Fruit fly (Drosophila melanogaster) whole organism: ENCODE measurements around the gene frm.

Experiments used
- CG8478 ChIP-seq: fragments of >200 bp; optimal IDR thresholded peaks from 2 replicates; lab custom pipeline; 2018; ENCODE audit warnings: inconsistent platforms
- Dll ChIP-seq: fragments of >200 bp; optimal IDR thresholded peaks from 2 replicates; lab custom pipeline; 2017
- EcR ChIP-seq, 2 experiments: fragments of >200 bp; optimal IDR thresholded peaks; 2 replicates each; lab custom pipeline; 2017; ENCODE audit warnings: missing biosample characterization in 2 of 2, missing genetic modification characterization in 2 of 2, missing genetic modification reagents in 2 of 2
- pan ChIP-seq: fragments of >200 bp; optimal IDR thresholded peaks from 2 replicates; lab custom pipeline; 2017
- psq ChIP-seq: fragments of >200 bp; optimal IDR thresholded peaks from 2 replicates; lab custom pipeline; 2017
- usp ChIP-seq: fragments of >200 bp; optimal IDR thresholded peaks from 2 replicates; lab custom pipeline; 2017; ENCODE audit warnings: missing biosample characterization, missing genetic modification characterization, mixed read lengths

frm gene

DNA sequence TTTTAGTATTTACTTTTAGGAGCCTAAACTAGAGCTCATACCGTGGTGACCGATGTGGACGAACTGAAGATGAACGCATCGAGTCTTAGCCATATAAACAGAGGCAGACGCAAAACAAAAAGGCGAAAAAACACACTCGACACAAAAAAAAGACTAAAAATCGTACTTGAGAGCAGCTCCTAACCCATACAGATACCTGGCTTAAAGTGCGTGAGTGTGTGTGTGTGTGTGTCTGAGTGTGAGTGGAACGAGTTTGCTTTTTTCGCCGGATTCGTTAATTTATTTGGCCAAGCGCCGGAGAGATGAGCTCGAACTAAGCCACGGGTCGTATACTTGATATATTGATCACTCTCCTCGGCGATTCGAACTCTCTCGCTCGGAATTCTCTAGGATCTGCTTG is at the start of gene frm:
frm (minus strand) TSS at position 73 of the 400 bp plus-strand sequence.
- TF ChIP-seq usp, result no peak
- TF ChIP-seq psq (lab: Kevin White, UChicago), result no peak
- TF ChIP-seq pan (lab: Kevin White, UChicago), result no peak
- no peak for TF ChIP-seq EcR (GFP tag; optimal IDR thresholded peaks at IDR 0.05; lab: Kevin White, UChicago)
- TF ChIP-seq CG8478, result no peak
- no peak for TF ChIP-seq Dll

DNA sequence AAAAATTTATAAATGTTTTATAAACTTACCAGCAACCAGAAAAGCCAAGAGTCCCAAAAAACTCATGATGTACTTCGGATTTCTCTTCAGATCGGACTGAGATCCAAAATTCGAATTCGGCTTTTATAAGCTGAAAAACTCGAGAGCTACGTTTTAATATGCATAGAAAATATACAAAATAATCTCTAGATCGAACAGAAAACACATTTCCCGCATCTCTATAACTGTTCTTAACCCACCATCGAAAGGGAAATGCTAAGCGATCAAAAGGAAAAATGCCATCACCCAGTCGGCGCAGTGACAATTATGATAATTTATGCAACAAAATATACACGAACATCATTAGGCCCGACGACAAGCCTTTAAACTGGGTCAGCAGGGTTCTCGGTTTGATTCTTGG is 48.6 kb upstream of the frm start, which contains the start of gene CG10591:
CG10591 (minus strand) TSS at position 101 of the 400 bp plus-strand sequence.
- TF ChIP-seq psq (lab: Kevin White, UChicago) (no peak), Dll (no peak), EcR (GFP tag; optimal IDR thresholded peaks at IDR 0.05; lab: Kevin White, UChicago) (no peak), CG8478 (no peak), pan (lab: Kevin White, UChicago) (no peak), usp (no peak)

DNA sequence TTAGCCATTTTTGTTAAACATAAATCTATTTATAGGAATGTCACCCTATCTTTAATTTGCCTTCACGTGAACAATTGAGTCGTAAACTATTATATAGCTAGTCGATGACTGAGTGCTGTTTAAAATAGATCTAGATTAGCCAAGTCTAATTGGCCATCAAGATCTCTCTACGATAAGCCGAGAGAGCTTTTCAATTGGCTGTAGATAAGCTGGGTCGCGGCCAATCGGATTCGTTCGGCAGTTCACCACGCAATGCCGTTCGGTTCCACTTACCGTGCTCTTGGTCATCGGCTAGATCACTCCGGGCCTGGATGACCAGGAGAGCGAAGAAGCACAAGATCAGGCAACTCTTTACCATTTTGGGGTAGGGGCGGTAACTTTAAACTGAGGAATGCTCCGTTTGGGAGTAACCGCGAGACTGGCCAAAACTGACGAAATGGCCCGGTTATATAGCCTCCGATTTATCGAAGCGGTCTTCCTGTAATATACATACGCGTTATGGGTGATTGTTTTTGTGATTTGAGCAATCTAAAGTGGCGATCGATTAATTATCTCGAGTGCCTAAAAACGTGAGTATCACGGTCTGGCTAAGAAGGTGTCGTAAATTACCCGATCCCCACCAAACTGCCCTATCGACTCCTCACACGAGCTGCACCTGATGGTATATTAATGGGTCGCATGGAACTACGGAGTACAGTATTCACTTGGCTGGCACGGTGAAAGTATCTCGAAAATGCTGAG is 44.1 kb upstream of the frm start, which contains the start of the genes Alp10 and Alp9:
Alp10 (minus strand) TSS at position 420 of the 741 bp plus-strand sequence.
Alp9 (plus strand) TSS at position 690 of the 741 bp plus-strand sequence.
- TF ChIP-seq usp, result no peak
- no peak for TF ChIP-seq CG8478
- no peak for TF ChIP-seq EcR (GFP tag; optimal IDR thresholded peaks at IDR 0.05; lab: Kevin White, UChicago)
- TF ChIP-seq psq (lab: Kevin White, UChicago), result no peak
- no peak for TF ChIP-seq Dll
- no peak for TF ChIP-seq pan (lab: Kevin White, UChicago)

DNA sequence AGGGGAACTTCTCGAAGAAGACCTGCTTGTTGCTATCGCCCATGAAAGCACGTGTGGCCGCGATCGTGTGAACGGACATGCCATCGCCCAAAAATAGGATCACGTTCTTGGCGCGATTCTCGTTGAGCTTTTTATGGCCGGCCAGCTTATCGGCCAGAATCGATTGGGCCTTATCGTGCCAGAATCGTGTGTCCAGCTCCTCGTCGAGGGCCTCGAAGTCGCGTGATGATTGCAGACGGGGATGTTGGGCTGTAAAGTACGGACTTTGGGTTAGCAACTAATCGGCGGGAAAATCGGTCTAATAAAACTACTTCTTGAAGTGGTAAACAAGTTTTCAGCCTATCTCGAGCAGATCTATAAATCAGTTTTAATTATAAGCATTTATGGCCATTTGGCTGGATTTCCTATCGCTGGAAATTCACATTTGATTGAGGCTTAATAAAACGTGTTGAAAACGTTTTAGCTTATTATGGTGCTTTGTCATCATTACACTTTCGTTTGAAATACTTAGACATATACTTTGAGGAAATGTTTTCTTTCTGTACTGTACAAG is 43.3 kb upstream of the frm start:
- TF ChIP-seq usp (no peak), EcR (GFP tag; optimal IDR thresholded peaks at IDR 0.05; lab: Kevin White, UChicago) (no peak), CG8478 (no peak), Dll (no peak), pan (lab: Kevin White, UChicago) (no peak), psq (lab: Kevin White, UChicago) (no peak)

DNA sequence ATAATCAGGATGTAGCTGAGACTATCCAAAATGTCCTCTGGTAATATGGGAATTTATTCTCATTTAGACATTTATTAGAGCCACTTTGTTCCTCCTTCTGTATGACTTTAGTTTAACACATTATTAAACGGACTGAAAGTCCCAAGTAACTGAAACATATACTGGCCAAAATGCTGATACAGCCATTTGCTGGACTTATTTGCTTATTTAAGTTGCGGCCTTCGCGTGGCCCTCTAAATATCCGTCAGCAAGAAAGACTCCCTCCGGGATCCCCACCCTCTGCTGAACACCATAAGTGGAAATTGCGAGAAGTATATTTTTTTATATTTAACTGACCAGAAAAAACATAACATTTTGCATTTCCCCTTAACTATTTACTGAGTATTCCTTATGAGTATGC is 41.5 kb upstream of the frm start, which contains the start of gene spo:
spo (minus strand) TSS at position 135 of the 400 bp plus-strand sequence.
- TF ChIP-seq Dll (no peak), EcR (GFP tag; optimal IDR thresholded peaks at IDR 0.05; lab: Kevin White, UChicago) (no peak), pan (lab: Kevin White, UChicago) (no peak), usp (no peak), CG8478 (no peak), psq (lab: Kevin White, UChicago) (no peak)

DNA sequence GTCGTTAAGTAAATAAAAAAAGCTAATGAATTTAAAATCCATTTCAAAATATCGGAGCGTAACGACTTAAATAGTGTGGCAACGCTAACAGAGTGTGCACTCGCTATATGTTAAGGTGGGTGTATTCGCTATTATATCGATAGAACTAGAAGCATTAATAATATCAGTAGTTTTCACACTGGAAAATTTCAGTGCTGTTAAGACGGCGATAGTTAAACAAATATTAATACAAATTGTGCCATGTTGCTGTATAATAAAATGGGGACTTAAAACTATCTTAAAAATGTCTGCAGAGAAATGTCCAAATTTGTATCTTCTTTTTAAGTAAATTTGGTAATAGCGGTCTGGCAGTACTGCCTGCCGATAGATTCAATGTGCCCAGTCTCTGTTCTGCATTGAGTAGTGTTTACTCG is 32.3 kb upstream of the frm start:
- no peak for TF ChIP-seq usp
- no peak for TF ChIP-seq psq (lab: Kevin White, UChicago)
- TF ChIP-seq Dll, result no peak
- TF ChIP-seq CG8478, result no peak
- TF ChIP-seq pan (lab: Kevin White, UChicago), result no peak
- TF ChIP-seq EcR (GFP tag; optimal IDR thresholded peaks at IDR 0.05; lab: Kevin White, UChicago), result no peak

DNA sequence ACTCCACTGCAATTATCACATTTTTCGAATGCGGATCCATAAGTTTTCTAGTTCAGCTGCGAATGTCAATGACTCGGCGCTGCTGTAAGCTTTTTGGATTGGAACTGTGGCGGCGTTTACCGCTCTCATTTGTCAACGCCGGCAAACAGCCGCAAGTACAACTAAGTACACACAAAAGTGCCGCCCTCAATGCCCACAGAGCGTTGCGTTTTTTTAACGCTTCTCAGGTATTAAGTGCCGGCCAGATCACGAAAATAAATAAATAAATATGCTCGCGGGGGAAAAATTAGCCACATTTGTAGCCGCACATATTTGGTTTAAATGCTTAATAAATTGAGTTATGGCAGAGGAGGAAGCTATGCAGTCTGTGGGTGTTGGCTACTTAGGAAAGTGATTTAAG is 30.6 kb upstream of the frm start:
- TF ChIP-seq psq (lab: Kevin White, UChicago) (no peak), pan (lab: Kevin White, UChicago) (no peak), CG8478 (no peak), Dll (no peak), EcR (GFP tag; optimal IDR thresholded peaks at IDR 0.05; lab: Kevin White, UChicago) (no peak), usp (no peak)

DNA sequence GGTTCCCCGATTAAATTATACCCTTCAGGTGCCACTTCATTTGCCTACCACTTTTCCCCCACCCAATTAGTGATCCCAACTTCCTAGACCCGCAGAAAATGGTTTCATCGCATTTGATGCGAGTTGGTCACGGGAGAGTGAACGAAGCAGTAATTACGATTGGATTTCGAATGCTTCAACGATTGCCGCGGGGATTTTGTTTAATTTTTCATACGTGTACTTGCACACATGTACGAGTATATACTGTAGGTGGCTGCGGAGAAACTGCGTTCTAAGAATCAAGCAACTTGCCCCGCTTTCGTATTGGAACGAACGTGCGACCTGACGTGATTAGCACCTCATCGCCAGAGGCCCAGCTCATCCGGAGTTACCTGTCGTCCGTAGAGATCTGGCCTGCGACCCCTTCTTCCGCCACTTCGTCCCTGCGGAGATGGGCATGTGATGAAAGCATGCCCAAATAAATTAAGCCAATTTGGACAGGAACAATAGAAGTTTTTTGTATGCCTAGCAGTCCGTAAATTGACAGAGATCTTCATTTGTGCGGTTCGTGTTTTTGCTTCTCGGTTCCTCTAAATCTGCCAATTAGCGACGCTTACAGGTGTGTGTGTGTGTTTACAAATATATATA is 29.6 kb upstream of the frm start:
- no peak for TF ChIP-seq psq (lab: Kevin White, UChicago)
- TF ChIP-seq pan (lab: Kevin White, UChicago), result no peak
- TF ChIP-seq Dll, result no peak
- no peak for TF ChIP-seq EcR (GFP tag; optimal IDR thresholded peaks at IDR 0.05; lab: Kevin White, UChicago)
- no peak for TF ChIP-seq usp
- TF ChIP-seq CG8478, result no peak

DNA sequence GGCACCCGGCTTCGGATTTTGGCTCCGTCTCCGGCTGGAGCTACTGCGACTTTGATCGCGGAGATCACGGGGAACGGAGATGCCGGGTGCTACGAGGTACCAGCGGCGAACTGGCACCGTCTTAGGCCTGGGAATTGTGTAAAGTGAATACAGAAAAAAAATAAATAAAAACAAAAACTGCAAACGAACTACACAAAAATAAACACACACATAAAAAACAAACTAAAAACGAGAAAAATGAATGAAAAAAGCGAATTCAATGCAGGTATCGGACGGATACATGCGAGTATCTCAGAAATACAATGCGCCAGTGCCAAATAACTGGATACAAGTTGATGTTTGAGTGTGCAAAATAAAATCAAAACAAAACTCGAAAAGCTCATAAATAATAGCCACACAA is 28.8 kb upstream of the frm start:
- no peak for TF ChIP-seq EcR (GFP tag; optimal IDR thresholded peaks at IDR 0.05; lab: Kevin White, UChicago)
- TF ChIP-seq psq (lab: Kevin White, UChicago), result no peak
- no peak for TF ChIP-seq CG8478
- no peak for TF ChIP-seq usp
- no peak for TF ChIP-seq Dll
- no peak for TF ChIP-seq pan (lab: Kevin White, UChicago)

DNA sequence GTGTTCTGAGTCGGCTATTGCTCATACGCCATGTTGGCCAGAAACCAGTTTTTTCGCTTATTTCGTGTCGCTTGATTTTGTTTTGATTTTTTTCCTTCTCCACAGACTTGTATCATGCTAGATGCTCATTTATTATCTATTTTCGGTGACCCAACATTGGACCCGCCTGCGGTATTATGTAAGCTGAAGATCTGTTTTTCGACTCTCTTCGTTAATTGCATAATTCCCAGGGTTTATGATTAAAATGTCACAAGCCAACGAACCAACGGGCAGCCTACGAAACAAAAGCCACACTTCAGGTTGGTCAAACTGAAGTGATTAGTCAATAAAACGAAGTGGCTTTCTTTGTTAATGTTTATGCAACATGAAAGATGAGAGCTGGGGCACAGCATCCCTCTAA is 27.6 kb upstream of the frm start:
- no peak for TF ChIP-seq usp
- no peak for TF ChIP-seq Dll
- TF ChIP-seq CG8478, result no peak
- TF ChIP-seq pan (lab: Kevin White, UChicago), result no peak
- TF ChIP-seq EcR (GFP tag; optimal IDR thresholded peaks at IDR 0.05; lab: Kevin White, UChicago), result no peak
- TF ChIP-seq psq (lab: Kevin White, UChicago), result no peak

DNA sequence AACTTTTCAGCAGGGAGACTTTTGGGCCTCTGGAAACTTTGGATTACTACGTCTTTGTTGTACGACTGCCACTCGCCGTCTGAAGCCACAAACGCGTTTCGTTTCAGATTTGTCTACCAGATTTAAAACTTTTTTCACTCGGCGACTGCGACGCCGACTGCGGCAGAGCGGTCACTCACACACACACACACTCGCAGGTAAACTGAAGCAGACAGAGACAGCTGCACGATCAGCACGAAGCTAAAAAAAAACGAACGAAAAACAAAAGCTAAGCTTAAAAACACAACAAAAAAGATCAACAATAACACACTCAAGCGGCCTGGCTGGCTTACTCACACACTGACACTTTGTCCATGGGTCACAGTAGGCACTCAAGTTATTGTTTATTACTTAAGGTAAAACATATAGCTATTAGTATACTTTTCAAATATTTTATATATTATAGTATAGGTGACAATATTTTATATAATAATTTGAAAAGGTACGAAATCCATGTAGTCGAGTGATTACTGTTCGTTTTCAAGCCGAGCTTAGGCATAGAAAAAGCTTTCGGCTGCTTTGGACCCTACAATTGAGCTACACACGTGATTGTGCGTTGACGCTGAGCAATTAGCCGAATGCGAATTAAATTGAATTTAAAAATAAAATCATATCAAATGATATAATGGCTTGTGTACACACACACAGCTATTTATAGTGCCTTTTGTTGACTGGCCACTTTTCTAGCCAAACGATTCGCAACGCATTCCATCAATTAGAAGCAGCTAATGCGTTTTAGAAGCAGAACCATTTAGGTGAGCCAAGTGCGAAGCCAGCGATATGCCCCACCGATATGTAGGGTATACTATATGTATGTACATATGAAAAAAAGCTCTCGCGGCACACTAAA is 26.5 kb upstream of the frm start, which contains the start of gene Msr-110:
Msr-110 (minus strand) TSS at position 99 of the 889 bp plus-strand sequence.
- TF ChIP-seq EcR (GFP tag; optimal IDR thresholded peaks at IDR 0.05; lab: Kevin White, UChicago) (no peak), Dll (no peak), usp (no peak), psq (lab: Kevin White, UChicago) (no peak), CG8478 (no peak), pan (lab: Kevin White, UChicago) (no peak)
